Fruit fly (Drosophila melanogaster): ENCODE measurements around the gene CG42816.
A peak's percentile ranks its signal among the peaks of the same experiment; 100 is the strongest.

DNA sequence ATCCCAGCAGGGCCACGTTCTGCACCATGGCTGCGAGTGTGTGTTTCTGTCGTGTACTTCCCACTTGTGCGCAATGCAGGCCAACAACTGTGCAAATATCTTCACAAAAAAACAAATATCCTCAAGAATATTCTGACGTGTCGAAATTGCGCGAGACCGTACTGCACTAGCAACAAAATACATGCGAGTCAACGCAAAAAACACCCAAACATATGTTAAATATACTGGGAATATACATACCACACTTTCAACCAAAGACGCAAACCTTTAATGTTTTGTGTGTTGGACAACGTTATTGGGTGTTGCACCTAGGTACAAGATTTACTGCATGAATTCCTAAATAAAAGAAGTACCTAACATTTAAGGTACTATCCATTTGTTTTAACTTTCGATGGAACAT is 4.7 kb upstream of the CG42816 start, which contains the start of gene NUCB1:
- TF ChIP-seq CG6254 (GFP tag; optimal IDR thresholded peaks at IDR 0.05) (no peak), eyg (GFP tag; optimal IDR thresholded peaks at IDR 0.05) (no peak), Sox102F (GFP tag; optimal IDR thresholded peaks at IDR 0.05) (no peak), nerfin-1 (tag; optimal IDR thresholded peaks at IDR 0.05) (peak; percentile 80), CG9727 (GFP tag; optimal IDR thresholded peaks at IDR 0.05) (peak; percentile 2), toy (GFP tag; IDR thresholded peaks at IDR 0.05) (no peak)

Measured in whole organism, embryonic.